Worm (Caenorhabditis elegans) whole organism, L4 larva: ENCODE data around the gene pro-2.
A peak's percentile ranks its signal among the peaks of the same experiment; 100 is the strongest.

Source experiments
- F10B5.3 ChIP-seq: sonication (generic microtip); optimal IDR thresholded peaks from 2 replicates; lab custom pipeline; 2016; ENCODE audit warnings: mild to moderate bottlenecking, missing genetic modification characterization, missing compliant biosample characterization
- F26F4.8 ChIP-seq: fragments of 200-800 bp; sonication (Bioruptor generic); conservative IDR thresholded peaks from 2 replicates; pipeline ENCODE4 v1.3.6; 2022; ENCODE audit warnings: missing genetic modification characterization, missing compliant biosample characterization
- F37D6.2 ChIP-seq: sonication (generic microtip); optimal IDR thresholded peaks from 2 replicates; lab custom pipeline; 2016; ENCODE audit warnings: mild to moderate bottlenecking, missing genetic modification characterization, missing compliant biosample characterization
- T20F7.1 ChIP-seq: fragments of 200-800 bp; sonication (Bioruptor generic); optimal IDR thresholded peaks from 2 replicates; lab custom pipeline; 2018; ENCODE audit warnings: mild to moderate bottlenecking, missing genetic modification characterization, missing compliant biosample characterization
- Y105C5A.15 ChIP-seq: fragments of 200-800 bp; sonication (Bioruptor generic); IDR thresholded peaks from 2 replicates; pipeline ENCODE4 v1.3.6; 2022; ENCODE audit warnings: missing genetic modification characterization, missing compliant biosample characterization
- Y48G9A.11 ChIP-seq: fragments of 200-800 bp; sonication (Bioruptor generic); IDR thresholded peaks from 2 replicates; pipeline ENCODE4 v1.3.6; 2022; ENCODE audit warnings: missing genetic modification reagents, missing genetic modification characterization, missing compliant biosample characterization
- Y5F2A.4 ChIP-seq: fragments of 200-800 bp; sonication (Bioruptor generic); optimal IDR thresholded peaks from 2 replicates; lab custom pipeline; 2018; ENCODE audit warnings: mild to moderate bottlenecking, missing genetic modification characterization, missing compliant biosample characterization
- ZK337.2 ChIP-seq: fragments of 200-800 bp; sonication (Bioruptor generic); IDR thresholded peaks from 2 replicates; pipeline ENCODE4 v1.3.6; 2022; ENCODE audit warnings: missing genetic modification reagents, missing genetic modification characterization, missing compliant biosample characterization
- ZK546.5 ChIP-seq, 2 experiments: sonication (generic microtip); optimal IDR thresholded peaks; 2 replicates each; lab custom pipeline; 2017; ENCODE audit warnings: missing biosample characterization in 2 of 2, missing genetic modification characterization in 2 of 2
- aha-1 ChIP-seq: fragments of 150-350 bp; peaks from one replicate; lab custom pipeline; 2014; ENCODE audit warnings: missing biosample characterization, missing genetic modification characterization
- ama-1 ChIP-seq: fragments of 150-350 bp; optimal IDR thresholded peaks from 2 replicates; lab custom pipeline; 2014; ENCODE audit warnings: inconsistent platforms, mixed read lengths
- arid-1 ChIP-seq: fragments of 200-800 bp; sonication (Bioruptor generic); conservative IDR thresholded peaks from 2 replicates; pipeline ENCODE4 v1.3.6; 2022; ENCODE audit warnings: missing genetic modification reagents, missing genetic modification characterization, missing compliant biosample characterization
- attf-4 ChIP-seq: sonication (generic microtip); optimal IDR thresholded peaks from 3 replicates; lab custom pipeline; 2017; ENCODE audit warnings: missing biosample characterization, missing genetic modification characterization
- ctbp-1 ChIP-seq: fragments of 200-800 bp; sonication (Bioruptor generic); IDR thresholded peaks from 2 replicates; pipeline ENCODE4 v1.3.6; 2022; ENCODE audit warnings: missing genetic modification reagents, missing genetic modification characterization, missing compliant biosample characterization
- daf-19 ChIP-seq: fragments of 200-800 bp; sonication (Bioruptor generic); conservative IDR thresholded peaks from 2 replicates; pipeline ENCODE4 v1.3.6; 2022; ENCODE audit warnings: missing genetic modification characterization, missing compliant biosample characterization
- dmd-6 ChIP-seq: fragments of 200-800 bp; sonication (Bioruptor generic); IDR thresholded peaks from 2 replicates; pipeline ENCODE4 v1.3.6; 2022; ENCODE audit warnings: missing genetic modification reagents, missing genetic modification characterization, missing compliant biosample characterization
- dmd-8 ChIP-seq: fragments of 200-800 bp; sonication (Bioruptor generic); IDR thresholded peaks from 2 replicates; pipeline ENCODE4 v1.3.6; 2022; ENCODE audit warnings: missing genetic modification characterization, missing compliant biosample characterization
- dpl-1 ChIP-seq: fragments of 150-350 bp; optimal IDR thresholded peaks from 2 replicates; lab custom pipeline; 2014; ENCODE audit warnings: missing biosample characterization, missing genetic modification reagents, missing genetic modification characterization
- dve-1 ChIP-seq: sonication (generic microtip); optimal IDR thresholded peaks from 2 replicates; lab custom pipeline; 2017; ENCODE audit warnings: antibody characterized with exemption, mild to moderate bottlenecking, missing genetic modification characterization, missing compliant biosample characterization; ENCODE audit not compliant: insufficient read depth
- egl-43 ChIP-seq: fragments of 200-800 bp; sonication (Bioruptor generic); IDR thresholded peaks from 2 replicates; pipeline ENCODE4 v1.3.6; 2022; ENCODE audit warnings: missing genetic modification reagents, missing genetic modification characterization, missing compliant biosample characterization
- fos-1 ChIP-seq: fragments of 150-350 bp; optimal IDR thresholded peaks from 2 replicates; lab custom pipeline; 2014; ENCODE audit warnings: missing biosample characterization, missing genetic modification characterization
- gei-8 ChIP-seq: fragments of 200-800 bp; sonication (Bioruptor generic); optimal IDR thresholded peaks from 2 replicates; lab custom pipeline; 2018; ENCODE audit warnings: mild to moderate bottlenecking, missing genetic modification characterization, missing compliant biosample characterization
- hlh-11 ChIP-seq: fragments of 200-800 bp; sonication (Bioruptor generic); optimal IDR thresholded peaks from 2 replicates; lab custom pipeline; 2018; ENCODE audit warnings: mild to moderate bottlenecking, missing genetic modification characterization, missing compliant biosample characterization
- jun-1 ChIP-seq: fragments of 150-350 bp; optimal IDR thresholded peaks from 2 replicates; lab custom pipeline; 2014; ENCODE audit warnings: missing biosample characterization, missing genetic modification reagents, missing genetic modification characterization
- madf-9 ChIP-seq: fragments of 200-800 bp; sonication (Bioruptor generic); conservative IDR thresholded peaks from 2 replicates; pipeline ENCODE4 v1.3.6; 2022; ENCODE audit warnings: missing genetic modification reagents, missing genetic modification characterization, missing compliant biosample characterization
- mes-2 ChIP-seq: sonication (generic microtip); optimal IDR thresholded peaks from 2 replicates; lab custom pipeline; 2016; ENCODE audit warnings: missing genotype, mild to moderate bottlenecking, missing genetic modification characterization, missing compliant biosample characterization; ENCODE audit not compliant: poor library complexity, severe bottlenecking
- mxl-2 ChIP-seq: fragments of 200-800 bp; sonication (Bioruptor generic); conservative IDR thresholded peaks from 2 replicates; pipeline ENCODE4 v1.3.6; 2022; ENCODE audit warnings: missing genetic modification reagents, missing genetic modification characterization, missing compliant biosample characterization
- mxl-3 ChIP-seq: fragments of 200-800 bp; sonication (Bioruptor generic); optimal IDR thresholded peaks from 2 replicates; lab custom pipeline; 2018; ENCODE audit warnings: mild to moderate bottlenecking, missing genetic modification characterization, missing compliant biosample characterization
- nhr-48 ChIP-seq: sonication (generic microtip); optimal IDR thresholded peaks from 2 replicates; lab custom pipeline; 2016; ENCODE audit warnings: mild to moderate bottlenecking, missing genetic modification characterization, missing compliant biosample characterization
- nhr-6 ChIP-seq: fragments of 150-350 bp; optimal IDR thresholded peaks from 2 replicates; lab custom pipeline; 2014; ENCODE audit warnings: missing biosample characterization, missing genetic modification characterization
- nhr-77 ChIP-seq: fragments of 150-350 bp; optimal IDR thresholded peaks from 2 replicates; lab custom pipeline; 2014; ENCODE audit warnings: missing biosample characterization, missing genetic modification characterization
- pqm-1 ChIP-seq: sonication (generic microtip); optimal IDR thresholded peaks from 2 replicates; lab custom pipeline; 2017; ENCODE audit warnings: missing biosample characterization, missing genetic modification characterization
- sdz-12 ChIP-seq: fragments of 200-800 bp; sonication (Bioruptor generic); optimal IDR thresholded peaks from 2 replicates; lab custom pipeline; 2018; ENCODE audit warnings: mild to moderate bottlenecking, missing genetic modification characterization, missing compliant biosample characterization
- set-16 ChIP-seq: fragments of 200-800 bp; sonication (Bioruptor generic); IDR thresholded peaks from 2 replicates; pipeline ENCODE4 v1.3.6; 2022; ENCODE audit warnings: missing genetic modification reagents, missing genetic modification characterization, missing compliant biosample characterization
- spr-3 ChIP-seq: fragments of 200-800 bp; sonication (Bioruptor generic); optimal IDR thresholded peaks from 2 replicates; lab custom pipeline; 2018; ENCODE audit warnings: mild to moderate bottlenecking, missing genetic modification characterization, missing compliant biosample characterization
- tra-1 ChIP-seq: fragments of 200-800 bp; sonication (Bioruptor generic); IDR thresholded peaks from 2 replicates; pipeline ENCODE4 v1.3.6; 2022; ENCODE audit warnings: missing genetic modification reagents, missing genetic modification characterization, missing compliant biosample characterization
- unc-130 ChIP-seq: sonication (generic microtip); optimal IDR thresholded peaks from 2 replicates; lab custom pipeline; 2016; ENCODE audit warnings: missing genetic modification reagents, missing genetic modification characterization, missing compliant biosample characterization
- zip-11 ChIP-seq: fragments of 200-800 bp; sonication (Bioruptor generic); IDR thresholded peaks from 2 replicates; pipeline ENCODE4 v1.3.6; 2022; ENCODE audit warnings: missing genetic modification characterization, missing compliant biosample characterization
- ztf-7 ChIP-seq: fragments of 150-350 bp; optimal IDR thresholded peaks from 2 replicates; lab custom pipeline; 2014; ENCODE audit warnings: missing biosample characterization, missing genetic modification characterization

Gene pro-2

ce11 chrII:10351963-10352362, 7.1 kb upstream of the pro-2 start, which contains the start of gene C07E3.8:
TSS of gene C07E3.8 (plus strand) at chrII:10352263.
- no peak for TF ChIP-seq gei-8 (GFP tag; lab: Kevin White, UChicago)
- TF ChIP-seq F10B5.3, result no peak
- no peak for TF ChIP-seq dmd-8 (GFP tag; lab: Robert Waterston, UW)
- no peak for TF ChIP-seq mxl-2
- TF ChIP-seq dmd-6 (GFP tag; lab: Robert Waterston, UW), result no peak
- no peak for TF ChIP-seq Y48G9A.11
- no peak for TF ChIP-seq Y5F2A.4 (GFP tag; lab: Kevin White, UChicago)
- TF ChIP-seq mes-2 (tag; lab: Kevin White, UChicago), result no peak
- no peak for TF ChIP-seq egl-43 (GFP tag; lab: Robert Waterston, UW)
- TF ChIP-seq nhr-6 (tag; lab: Kevin White, UChicago), result no peak
- TF ChIP-seq pqm-1 (tag; lab: Kevin White, UChicago), result no peak
- no peak for TF ChIP-seq hlh-11 (tag; lab: Kevin White, UChicago)
- TF ChIP-seq F37D6.2 (tag; lab: Kevin White, UChicago), result no peak
- TF ChIP-seq tra-1 (GFP tag; lab: Robert Waterston, UW), result no peak
- TF ChIP-seq ctbp-1 (GFP tag; lab: Robert Waterston, UW), result no peak

ce11 chrII:10350487-10350886, 5.6 kb upstream of the pro-2 start, which contains the start of gene C07E3.9:
TSS of gene C07E3.9 (plus strand) at chrII:10350756.
- TF ChIP-seq Y48G9A.11, result peak; percentile 65; the same call in 1 of the 2 replicates
- peak; percentile 91 for TF ChIP-seq aha-1
- TF ChIP-seq dpl-1 (GFP tag; lab: Kevin White, UChicago), result peak; percentile 91
- TF ChIP-seq T20F7.1 (GFP tag; lab: Kevin White, UChicago), result peak; percentile 94
- peak; percentile 19 for TF ChIP-seq mes-2 (tag; lab: Kevin White, UChicago)
- TF ChIP-seq arid-1 (GFP tag; lab: Robert Waterston, UW), result no peak
- no peak for TF ChIP-seq ZK337.2 (GFP tag; lab: Robert Waterston, UW)

DNA sequence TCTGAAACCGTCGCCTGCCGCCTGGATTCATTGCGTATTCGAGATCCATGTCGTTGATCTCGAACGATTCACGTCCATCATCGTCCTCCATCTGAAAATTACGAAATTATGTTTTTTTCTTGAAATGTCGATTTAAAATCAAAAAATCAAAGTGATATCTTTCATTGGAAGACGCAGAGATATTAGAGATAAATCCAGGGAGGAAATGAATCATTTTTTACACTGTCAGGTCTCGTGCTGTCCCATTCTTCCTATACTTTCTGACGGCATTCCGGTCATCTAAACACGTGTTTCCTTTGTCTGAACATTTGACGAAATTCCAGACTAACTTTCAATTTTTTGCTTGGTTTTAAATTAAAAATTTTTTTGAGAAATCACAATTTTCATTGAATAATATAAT, 5.0 kb upstream of the pro-2 start, which contains the start of gene stip-1:
stip-1 (minus strand) TSS at position 98 of the 400 bp plus-strand sequence.
- TF ChIP-seq F10B5.3 (no peak), mxl-3 (GFP tag; lab: Kevin White, UChicago) (peak; percentile 25)
- TF ChIP-seq, all 104 proteins: peak for 1

DNA sequence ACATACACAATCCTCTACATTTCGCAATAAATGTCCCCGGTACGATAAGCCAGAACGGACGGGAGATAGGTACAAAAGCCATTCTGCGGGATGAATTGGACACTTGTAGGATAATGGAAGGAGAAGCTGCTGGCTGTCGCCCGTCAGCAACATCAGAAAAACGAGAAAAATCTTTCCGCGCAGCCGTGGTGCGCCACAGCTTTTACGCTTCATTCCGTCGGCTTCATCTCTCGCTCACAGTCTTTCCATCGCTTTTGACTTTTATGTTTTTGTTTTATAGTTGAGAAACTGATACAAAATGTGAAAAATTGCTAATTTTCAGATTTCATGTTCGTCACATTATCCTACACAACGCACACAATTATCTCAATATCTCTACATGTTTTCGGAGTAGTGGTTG, 1.2 kb upstream of the pro-2 start, which contains the start of gene C07E3.10:
C07E3.10 (plus strand) TSS at position 301 of the 400 bp plus-strand sequence.
- no peak for TF ChIP-seq ama-1 (lab: Kevin White, UChicago)
- no peak for TF ChIP-seq dve-1 (tag; lab: Kevin White, UChicago)
- TF ChIP-seq egl-43 (GFP tag; lab: Robert Waterston, UW), result no peak
- TF ChIP-seq, all 104 proteins: peak for 0

DNA sequence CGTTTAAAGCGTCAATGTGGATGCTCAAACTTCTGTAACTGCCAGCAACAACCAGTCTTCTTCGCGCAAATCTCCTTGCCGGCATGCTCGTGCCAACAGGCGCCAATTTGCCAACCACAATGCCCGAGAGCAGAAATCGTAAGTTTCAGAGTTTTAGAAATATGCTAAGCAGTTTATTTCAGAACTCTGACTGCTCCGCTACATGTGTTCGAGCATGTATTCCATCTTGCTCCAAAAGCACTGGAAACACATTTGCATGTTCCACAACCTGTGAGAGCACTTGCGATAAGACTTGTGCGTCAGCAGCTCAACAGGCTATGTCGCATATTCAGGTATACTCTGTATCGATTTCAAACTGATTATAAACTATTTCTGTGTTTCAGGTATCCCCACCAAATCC, 15.2 kb downstream of the pro-2 start:
- TF ChIP-seq aha-1 (peak; percentile 92), fos-1 (tag; lab: Kevin White, UChicago) (no peak)

ce11 chrII:10325615-10326232, 19.2 kb downstream of the pro-2 start, which contains the start of gene appg-1:
TSS of gene appg-1 (plus strand) at chrII:10326041.
- TF ChIP-seq daf-19 (no peak), fos-1 (tag; lab: Kevin White, UChicago) (no peak), sdz-12 (GFP tag; lab: Kevin White, UChicago) (no peak), nhr-77 (tag; lab: Kevin White, UChicago) (no peak), F37D6.2 (tag; lab: Kevin White, UChicago) (no peak), Y105C5A.15 (GFP tag; lab: Robert Waterston, UW) (no peak), set-16 (peak; percentile 86), unc-130 (no peak), spr-3 (GFP tag; lab: Kevin White, UChicago) (peak; percentile 3), nhr-48 (no peak), attf-4 (tag; lab: Kevin White, UChicago) (no peak), F26F4.8 (0 out of 2 replicates have a peak, but pooled peaks have one; percentile 5), Y48G9A.11 (no peak), jun-1 (tag; lab: Kevin White, UChicago) (no peak), madf-9 (GFP tag; lab: Robert Waterston, UW) (0 out of 2 replicates have a peak, but pooled peaks have one; percentile 6), dmd-8 (GFP tag; lab: Robert Waterston, UW) (0 out of 2 replicates have a peak, but pooled peaks have one; percentile 34), ZK546.5 (tag; optimal IDR thresholded peaks at IDR 0.05; lab: Kevin White, UChicago) (no peak), zip-11 (GFP tag; lab: Robert Waterston, UW) (no peak), ztf-7 (tag; lab: Kevin White, UChicago) (no peak)
